Worm (Caenorhabditis elegans) whole organism, midembryonic: ENCODE measurements around the gene K02E7.11.

Experiments used
- T22C8.4 ChIP-seq: fragments of 200-800 bp; sonication (Bioruptor generic); IDR thresholded peaks from 2 replicates; pipeline ENCODE4 v1.3.6; 2022; ENCODE audit warnings: missing genetic modification characterization, missing compliant biosample characterization
- cog-1 ChIP-seq: sonication (generic microtip); optimal IDR thresholded peaks from 2 replicates; lab custom pipeline; 2016; ENCODE audit warnings: missing genetic modification characterization, missing compliant biosample characterization
- flt-1 ChIP-seq: fragments of 200-800 bp; sonication (Bioruptor generic); IDR thresholded peaks from 2 replicates; pipeline ENCODE4 v1.3.6; 2022; ENCODE audit warnings: missing genetic modification characterization, missing compliant biosample characterization
- klf-2 ChIP-seq: fragments of 200-800 bp; sonication (Bioruptor generic); conservative IDR thresholded peaks from 2 replicates; pipeline ENCODE4 v1.3.6; 2022; ENCODE audit warnings: missing genetic modification reagents, missing genetic modification characterization, missing compliant biosample characterization
- med-1 ChIP-seq: sonication (generic microtip); optimal IDR thresholded peaks from 2 replicates; lab custom pipeline; 2017; ENCODE audit warnings: missing genetic modification characterization, mild to moderate bottlenecking, missing compliant biosample characterization, antibody characterized with exemption, missing genetic modification reagents; ENCODE audit not compliant: insufficient read depth
- ref-1 ChIP-seq: fragments of 200-800 bp; sonication (Bioruptor generic); conservative IDR thresholded peaks from 2 replicates; pipeline ENCODE4 v1.3.6; 2022; ENCODE audit warnings: missing genetic modification reagents, missing genetic modification characterization, missing compliant biosample characterization
- tab-1 ChIP-seq: fragments of 200-800 bp; sonication (Bioruptor generic); IDR thresholded peaks from 2 replicates; pipeline ENCODE4 v1.3.6; 2022; ENCODE audit warnings: missing genetic modification characterization, missing compliant biosample characterization
- ztf-23 ChIP-seq: fragments of 200-800 bp; sonication (Bioruptor generic); IDR thresholded peaks from 2 replicates; pipeline ENCODE4 v1.3.6; 2022; ENCODE audit warnings: missing genetic modification reagents, missing genetic modification characterization, missing compliant biosample characterization
- ztf-29 ChIP-seq: fragments of 200-800 bp; sonication (Bioruptor generic); IDR thresholded peaks from 2 replicates; pipeline ENCODE4 v1.3.6; 2022; ENCODE audit warnings: missing genetic modification reagents, missing genetic modification characterization, missing compliant biosample characterization

The K02E7.11 gene

ce11 chrII:1049849-1050248 lies 25.5 kb downstream of the K02E7.11 start, which contains the start of gene fbxb-40:
TSS of gene fbxb-40 (minus strand) at chrII:1049949.
- TF ChIP-seq T22C8.4 (GFP tag; lab: Robert Waterston, UW), result no peak
- TF ChIP-seq flt-1 (GFP tag; lab: Robert Waterston, UW), result peak; percentile 47; the same call in 1 of the 2 replicates

DNA sequence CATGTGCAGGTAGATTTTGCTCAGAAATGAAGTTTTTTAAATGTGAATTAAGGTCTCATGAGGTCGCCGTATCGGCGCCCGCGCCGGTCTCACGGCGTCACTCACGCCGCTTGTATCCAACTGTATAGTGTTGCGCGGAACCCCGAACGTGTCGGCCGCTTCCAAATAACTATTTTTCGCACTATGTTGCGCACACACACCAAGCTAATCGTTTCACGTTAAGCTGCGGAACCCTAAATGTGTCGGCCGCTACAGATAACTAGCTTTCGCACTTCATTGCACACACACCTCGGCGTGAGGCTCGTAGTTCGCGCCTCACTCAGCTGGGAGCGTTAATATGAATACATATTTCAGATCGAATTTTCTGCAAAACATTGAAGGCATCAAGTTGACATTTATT lies 28.4 kb downstream of the K02E7.11 start:
- TF ChIP-seq T22C8.4 (GFP tag; lab: Robert Waterston, UW) (no peak), klf-2 (GFP tag; lab: Robert Waterston, UW) (no peak), ztf-29 (no peak), tab-1 (GFP tag; lab: Robert Waterston, UW) (no peak), flt-1 (GFP tag; lab: Robert Waterston, UW) (no peak), cog-1 (tag; lab: Kevin White, UChicago) (no peak), ref-1 (GFP tag; lab: Robert Waterston, UW) (no peak), med-1 (no peak), ztf-23 (no peak)

DNA sequence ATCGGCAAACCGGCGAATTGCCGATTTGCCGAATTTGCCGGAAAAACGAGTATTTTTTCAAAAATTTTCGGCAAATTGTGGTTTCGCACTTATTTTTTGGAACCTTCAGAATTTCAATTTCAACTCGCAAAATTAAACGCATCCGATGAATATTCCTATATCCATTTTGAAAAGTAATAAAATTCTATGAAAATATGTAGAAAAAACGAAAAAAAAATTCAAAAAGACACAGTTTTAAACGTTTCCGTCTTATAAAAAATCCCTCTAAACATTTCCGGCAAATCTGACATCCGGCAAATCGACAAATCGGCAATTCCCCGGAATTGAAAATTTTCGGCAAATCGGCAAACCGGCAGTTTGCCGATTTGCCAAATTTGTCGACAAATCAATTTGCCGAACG lies 29.6 kb downstream of the K02E7.11 start, which contains the start of gene str-148:
TSS of gene str-148 (plus strand) at position 301 of the 400 bp plus-strand sequence.
- TF ChIP-seq tab-1 (GFP tag; lab: Robert Waterston, UW) (no peak), ztf-29 (no peak), ref-1 (GFP tag; lab: Robert Waterston, UW) (no peak), flt-1 (GFP tag; lab: Robert Waterston, UW) (no peak), ztf-23 (no peak), klf-2 (GFP tag; lab: Robert Waterston, UW) (no peak), med-1 (no peak), T22C8.4 (GFP tag; lab: Robert Waterston, UW) (no peak)

- peak; percentile 58 for TF ChIP-seq T22C8.4 (GFP tag; lab: Robert Waterston, UW)
These were observed 31.4 kb downstream of the K02E7.11 start, which contains the start of gene fbxb-45 for ce11 chrII:1043932-1044331. TSS of gene fbxb-45 (minus strand) at chrII:1044032.

DNA sequence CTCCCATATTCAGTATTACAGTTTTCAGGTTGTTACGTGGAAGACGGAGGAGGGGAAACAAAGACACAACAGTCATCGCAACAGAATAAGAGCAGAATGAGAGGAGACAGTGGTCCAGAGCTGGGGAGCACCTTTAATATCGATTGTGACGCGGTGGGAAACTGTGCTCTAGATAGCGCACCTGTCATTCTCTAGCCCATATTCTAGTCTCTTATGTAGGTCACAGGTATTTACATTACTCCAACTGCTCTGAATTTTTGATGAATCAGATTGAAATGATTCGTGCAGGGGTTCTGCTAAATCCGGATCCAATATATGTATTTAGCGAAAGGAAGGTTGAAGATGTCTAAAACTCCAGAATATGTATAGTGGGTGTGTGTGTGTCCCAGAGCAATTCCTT lies 33.1 kb downstream of the K02E7.11 start, which contains the start of gene fbxb-41:
TSS of gene fbxb-41 (minus strand) at position 101 of the 400 bp plus-strand sequence.
- no peak for TF ChIP-seq flt-1 (GFP tag; lab: Robert Waterston, UW)
- TF ChIP-seq tab-1 (GFP tag; lab: Robert Waterston, UW), result no peak
- no peak for TF ChIP-seq med-1
- TF ChIP-seq cog-1 (tag; lab: Kevin White, UChicago), result no peak
- TF ChIP-seq klf-2 (GFP tag; lab: Robert Waterston, UW), result no peak
- no peak for TF ChIP-seq ztf-29
- TF ChIP-seq ztf-23, result no peak
- TF ChIP-seq ref-1 (GFP tag; lab: Robert Waterston, UW), result no peak
- no peak for TF ChIP-seq T22C8.4 (GFP tag; lab: Robert Waterston, UW)

- no peak for TF ChIP-seq klf-2 (GFP tag; lab: Robert Waterston, UW)
- TF ChIP-seq T22C8.4 (GFP tag; lab: Robert Waterston, UW), result no peak
- TF ChIP-seq ztf-29, result no peak
- TF ChIP-seq ref-1 (GFP tag; lab: Robert Waterston, UW), result no peak
- no peak for TF ChIP-seq flt-1 (GFP tag; lab: Robert Waterston, UW)
- TF ChIP-seq med-1, result no peak
- no peak for TF ChIP-seq tab-1 (GFP tag; lab: Robert Waterston, UW)
- no peak for TF ChIP-seq cog-1 (tag; lab: Kevin White, UChicago)
- TF ChIP-seq ztf-23, result no peak
These were observed 34.9 kb downstream of the K02E7.11 start, which contains the start of gene fbxb-39 for ce11 chrII:1040464-1040863. TSS of gene fbxb-39 (minus strand) at chrII:1040564.

ce11 chrII:1028602-1029001 lies 46.7 kb downstream of the K02E7.11 start, which contains the start of gene math-34:
TSS of gene math-34 (plus strand) at chrII:1028972.
- TF ChIP-seq T22C8.4 (GFP tag; lab: Robert Waterston, UW), result no peak

ce11 chrII:1026670-1027069 lies 48.7 kb downstream of the K02E7.11 start, which contains the start of gene M01D1.12:
TSS of gene M01D1.12 (plus strand) at chrII:1026970.
- TF ChIP-seq tab-1 (GFP tag; lab: Robert Waterston, UW) (no peak), ztf-23 (no peak), klf-2 (GFP tag; lab: Robert Waterston, UW) (no peak), flt-1 (GFP tag; lab: Robert Waterston, UW) (no peak), ztf-29 (no peak), ref-1 (GFP tag; lab: Robert Waterston, UW) (no peak), cog-1 (tag; lab: Kevin White, UChicago) (no peak), med-1 (no peak), T22C8.4 (GFP tag; lab: Robert Waterston, UW) (no peak)
